Worm (Caenorhabditis elegans) whole organism, L3 larva: ENCODE results near the gene bli-2.

Experiments
- ZK546.5 ChIP-seq: sonication (generic microtip); optimal IDR thresholded peaks from 2 replicates; lab custom pipeline; 2017; ENCODE audit warnings: missing biosample characterization, missing genetic modification characterization
- aly-2 ChIP-seq: fragments of 150-350 bp; optimal IDR thresholded peaks from 2 replicates; lab custom pipeline; 2014; ENCODE audit warnings: missing biosample characterization, missing genetic modification characterization
- ama-1 ChIP-seq: fragments of 150-350 bp; optimal IDR thresholded peaks from 2 replicates; lab custom pipeline; 2018
- ceh-16 ChIP-seq: sonication (generic microtip); optimal IDR thresholded peaks from 2 replicates; lab custom pipeline; 2017; ENCODE audit warnings: missing biosample characterization, missing genetic modification characterization
- ceh-28 ChIP-seq: fragments of 150-350 bp; optimal IDR thresholded peaks from 2 replicates; lab custom pipeline; 2014; ENCODE audit warnings: missing biosample characterization, missing genetic modification reagents, missing genetic modification characterization
- ceh-82 ChIP-seq: fragments of 150-350 bp; optimal IDR thresholded peaks from 2 replicates; lab custom pipeline; 2014; ENCODE audit warnings: missing biosample characterization, missing genetic modification characterization
- ceh-9 ChIP-seq: sonication (generic microtip); optimal IDR thresholded peaks from 2 replicates; lab custom pipeline; 2018; ENCODE audit warnings: missing biosample characterization, missing genetic modification characterization
- daf-12 ChIP-seq: fragments of 150-350 bp; optimal IDR thresholded peaks from 2 replicates; lab custom pipeline; 2014; ENCODE audit warnings: missing biosample characterization, missing genetic modification reagents, missing genetic modification characterization
- egl-27 ChIP-seq: sonication (generic microtip); optimal IDR thresholded peaks from 4 replicates; lab custom pipeline; 2017; ENCODE audit warnings: missing biosample characterization, missing genetic modification reagents, missing genetic modification characterization
- egl-5 ChIP-seq: fragments of 150-350 bp; optimal IDR thresholded peaks from 2 replicates; lab custom pipeline; 2017; ENCODE audit warnings: missing biosample characterization, missing genetic modification reagents, missing genetic modification characterization, inconsistent platforms
- elt-1 ChIP-seq: fragments of 150-350 bp; optimal IDR thresholded peaks from 2 replicates; lab custom pipeline; 2014; ENCODE audit warnings: missing biosample characterization, missing genetic modification characterization
- elt-2 ChIP-seq: sonication (generic microtip); optimal IDR thresholded peaks from 2 replicates; lab custom pipeline; 2016; ENCODE audit warnings: missing genetic modification reagents, mild to moderate bottlenecking, missing genetic modification characterization, missing compliant biosample characterization
- elt-3 ChIP-seq, 3 experiments: fragments of 150-350 bp in 1 of 3; sonication (generic microtip) in 2 of 3; optimal IDR thresholded peaks; 2 replicates in 2 of 3; 4 replicates in 1 of 3; lab custom pipeline; 2014 to 2017; ENCODE audit warnings: missing biosample characterization in 3 of 3, missing genetic modification characterization in 3 of 3
- eor-1 ChIP-seq, 2 experiments: fragments of 150-350 bp; optimal IDR thresholded peaks; 2 replicates each; lab custom pipeline; 2014 to 2018; ENCODE audit warnings: missing biosample characterization in 2 of 2, missing genetic modification characterization in 2 of 2
- fkh-10 ChIP-seq: sonication (generic microtip); optimal IDR thresholded peaks from 2 replicates; lab custom pipeline; 2017; ENCODE audit warnings: missing biosample characterization, missing genetic modification reagents, missing genetic modification characterization
- fkh-2 ChIP-seq: fragments of 150-350 bp; optimal IDR thresholded peaks from 2 replicates; lab custom pipeline; 2014; ENCODE audit warnings: missing biosample characterization, missing genetic modification reagents, missing genetic modification characterization
- fos-1 ChIP-seq: fragments of 150-350 bp; optimal IDR thresholded peaks from 2 replicates; lab custom pipeline; 2014; ENCODE audit warnings: missing biosample characterization, missing genetic modification characterization
- hmg-11 ChIP-seq: sonication (generic microtip); optimal IDR thresholded peaks from 2 replicates; lab custom pipeline; 2016; ENCODE audit warnings: missing genetic modification characterization, missing compliant biosample characterization
- jun-1 ChIP-seq: fragments of 150-350 bp; optimal IDR thresholded peaks from 2 replicates; lab custom pipeline; 2014; ENCODE audit warnings: missing biosample characterization, missing genetic modification reagents, missing genetic modification characterization
- lin-15B ChIP-seq: fragments of 150-350 bp; optimal IDR thresholded peaks from 2 replicates; lab custom pipeline; 2014; ENCODE audit warnings: missing biosample characterization, missing genetic modification characterization
- lin-39 ChIP-seq: fragments of 150-350 bp; optimal IDR thresholded peaks from 2 replicates; lab custom pipeline; 2018; ENCODE audit warnings: missing biosample characterization, missing genetic modification reagents, missing genetic modification characterization
- lsy-12 ChIP-seq: sonication (generic microtip); optimal IDR thresholded peaks from 2 replicates; lab custom pipeline; 2016; ENCODE audit warnings: mild to moderate bottlenecking, missing genetic modification characterization, missing compliant biosample characterization
- mdl-1 ChIP-seq: fragments of 150-350 bp; optimal IDR thresholded peaks from 2 replicates; lab custom pipeline; 2014; ENCODE audit warnings: missing biosample characterization, missing genetic modification characterization
- mml-1 ChIP-seq: fragments of 150-350 bp; sonication (generic microtip); optimal IDR thresholded peaks from 3 replicates; lab custom pipeline; 2014; ENCODE audit warnings: missing biosample characterization, missing genetic modification characterization
- nfya-1 ChIP-seq: sonication (generic microtip); optimal IDR thresholded peaks from 2 replicates; lab custom pipeline; 2017; ENCODE audit warnings: missing genetic modification characterization, mild to moderate bottlenecking, missing compliant biosample characterization, antibody characterized with exemption, moderate library complexity; ENCODE audit not compliant: insufficient read depth
- nhr-11 ChIP-seq: fragments of 150-350 bp; optimal IDR thresholded peaks from 2 replicates; lab custom pipeline; 2014; ENCODE audit warnings: missing biosample characterization, missing genetic modification characterization
- nhr-12 ChIP-seq: fragments of 150-350 bp; optimal IDR thresholded peaks from 2 replicates; lab custom pipeline; 2014; ENCODE audit warnings: missing biosample characterization, missing genetic modification characterization
- nhr-23 ChIP-seq: fragments of 150-350 bp; optimal IDR thresholded peaks from 2 replicates; lab custom pipeline; 2014; ENCODE audit warnings: missing biosample characterization, missing genetic modification reagents, missing genetic modification characterization
- nhr-237 ChIP-seq: fragments of 150-350 bp; optimal IDR thresholded peaks from 2 replicates; lab custom pipeline; 2014; ENCODE audit warnings: missing biosample characterization, missing genetic modification characterization
- nhr-25 ChIP-seq: sonication (generic microtip); optimal IDR thresholded peaks from 2 replicates; lab custom pipeline; 2017; ENCODE audit warnings: missing biosample characterization, missing genetic modification characterization
- nhr-28 ChIP-seq: fragments of 150-350 bp; optimal IDR thresholded peaks from 2 replicates; lab custom pipeline; 2014; ENCODE audit warnings: missing biosample characterization, missing genetic modification characterization
- nhr-43 ChIP-seq: sonication (generic microtip); optimal IDR thresholded peaks from 2 replicates; lab custom pipeline; 2016; ENCODE audit warnings: mild to moderate bottlenecking, missing genetic modification characterization, missing compliant biosample characterization; ENCODE audit not compliant: poor library complexity, severe bottlenecking
- nhr-67 ChIP-seq: fragments of 150-350 bp; optimal IDR thresholded peaks from 2 replicates; lab custom pipeline; 2014; ENCODE audit warnings: missing biosample characterization, missing genetic modification characterization
- nhr-77 ChIP-seq: fragments of 150-350 bp; optimal IDR thresholded peaks from 2 replicates; lab custom pipeline; 2014; ENCODE audit warnings: missing biosample characterization, missing genetic modification characterization
- pha-4 ChIP-seq: fragments of 150-350 bp; optimal IDR thresholded peaks from 2 replicates; lab custom pipeline; 2014; ENCODE audit warnings: missing biosample characterization, missing genetic modification reagents, missing genetic modification characterization
- pqm-1 ChIP-seq: fragments of 150-350 bp; optimal IDR thresholded peaks from 2 replicates; lab custom pipeline; 2017; ENCODE audit warnings: missing biosample characterization, missing genetic modification characterization, inconsistent platforms
- sea-2 ChIP-seq: fragments of 150-350 bp; sonication (generic microtip); optimal IDR thresholded peaks from 4 replicates; lab custom pipeline; 2014; ENCODE audit warnings: missing biosample characterization, missing genetic modification reagents, missing genetic modification characterization
- snpc-4 ChIP-seq: fragments of 150-350 bp; optimal IDR thresholded peaks from 2 replicates; lab custom pipeline; 2014; ENCODE audit warnings: missing biosample characterization, missing genetic modification characterization
- tbx-2 ChIP-seq: sonication (generic microtip); optimal IDR thresholded peaks from 2 replicates; lab custom pipeline; 2016; ENCODE audit warnings: mild to moderate bottlenecking, missing genetic modification characterization, missing compliant biosample characterization
- unc-39 ChIP-seq: sonication (generic microtip); optimal IDR thresholded peaks from 4 replicates; lab custom pipeline; 2017; ENCODE audit warnings: missing biosample characterization, missing genetic modification characterization
- unc-62 ChIP-seq: fragments of 150-350 bp; sonication (generic microtip); optimal IDR thresholded peaks from 4 replicates; lab custom pipeline; 2014; ENCODE audit warnings: missing biosample characterization, missing genetic modification reagents, missing genetic modification characterization
- zag-1 ChIP-seq: fragments of 150-350 bp; optimal IDR thresholded peaks from 2 replicates; lab custom pipeline; 2014; ENCODE audit warnings: missing biosample characterization, missing genetic modification characterization
- ztf-11 ChIP-seq: fragments of 150-350 bp; optimal IDR thresholded peaks from 2 replicates; lab custom pipeline; 2014; ENCODE audit warnings: missing biosample characterization, missing genetic modification characterization
- ztf-4 ChIP-seq: fragments of 150-350 bp; optimal IDR thresholded peaks from 2 replicates; lab custom pipeline; 2014; ENCODE audit warnings: missing biosample characterization, missing genetic modification characterization

bli-2 gene

DNA sequence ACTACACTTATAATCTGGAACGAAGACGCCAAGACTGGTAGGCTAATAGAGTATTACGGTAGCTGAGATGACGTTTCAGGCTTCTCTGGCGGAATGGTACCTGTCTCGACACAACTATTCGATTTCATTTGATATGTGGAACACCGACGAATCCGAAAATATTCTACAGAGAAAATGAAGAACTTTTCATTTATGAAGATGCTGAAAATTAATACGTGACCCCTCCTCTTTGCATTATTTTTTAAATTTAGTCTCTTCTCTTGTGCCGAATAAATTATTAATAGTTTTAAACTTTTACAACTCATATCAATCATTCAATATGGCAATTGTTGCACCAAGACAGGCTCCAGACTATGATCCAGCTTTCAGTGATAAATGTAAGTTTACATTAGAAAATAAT lies 13.8 kb upstream of the bli-2 start, which contains the start of gene C25H3.16:
Gene C25H3.16, plus strand, starts transcription at position 301 of the 400 bp plus-strand sequence.
- TF ChIP-seq nhr-237 (no peak), eor-1 (tag; optimal IDR thresholded peaks at IDR 0.05; lab: Kevin White, UChicago) (no peak), ceh-16 (tag; lab: Kevin White, UChicago) (no peak), lin-15B (tag; lab: Kevin White, UChicago) (no peak), unc-62 (no peak), ztf-11 (no peak), nhr-12 (tag; lab: Kevin White, UChicago) (no peak), ceh-9 (tag; lab: Kevin White, UChicago) (no peak), nhr-28 (tag; lab: Kevin White, UChicago) (no peak), tbx-2 (tag; lab: Kevin White, UChicago) (no peak), ceh-82 (tag; lab: Kevin White, UChicago) (no peak), fkh-2 (tag; lab: Kevin White, UChicago) (no peak), unc-39 (tag; lab: Kevin White, UChicago) (no peak)

DNA sequence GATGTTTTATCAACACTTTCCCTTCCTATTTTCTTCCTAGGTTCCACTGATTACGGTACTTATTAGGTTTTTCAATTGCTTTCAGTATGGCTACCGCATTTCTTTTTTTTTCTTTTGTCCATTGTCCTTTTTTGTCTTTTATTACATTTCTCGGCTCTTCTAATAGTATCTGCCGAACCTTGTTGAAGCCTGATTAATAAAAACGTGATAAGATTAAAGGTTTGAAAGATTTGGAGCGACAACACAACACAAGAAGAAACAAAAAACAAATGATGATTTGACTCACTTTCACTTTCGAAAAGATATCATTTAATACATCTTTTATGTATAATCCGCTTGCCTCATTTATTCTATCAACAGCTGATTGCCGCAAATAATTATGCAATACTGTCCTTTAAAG lies 12.8 kb upstream of the bli-2 start, which contains the start of gene C25H3.15:
Gene C25H3.15, plus strand, starts transcription at position 301 of the 400 bp plus-strand sequence.
- TF ChIP-seq ceh-16 (tag; lab: Kevin White, UChicago) (no peak), nhr-23 (tag; lab: Kevin White, UChicago) (peak; percentile 15)

DNA sequence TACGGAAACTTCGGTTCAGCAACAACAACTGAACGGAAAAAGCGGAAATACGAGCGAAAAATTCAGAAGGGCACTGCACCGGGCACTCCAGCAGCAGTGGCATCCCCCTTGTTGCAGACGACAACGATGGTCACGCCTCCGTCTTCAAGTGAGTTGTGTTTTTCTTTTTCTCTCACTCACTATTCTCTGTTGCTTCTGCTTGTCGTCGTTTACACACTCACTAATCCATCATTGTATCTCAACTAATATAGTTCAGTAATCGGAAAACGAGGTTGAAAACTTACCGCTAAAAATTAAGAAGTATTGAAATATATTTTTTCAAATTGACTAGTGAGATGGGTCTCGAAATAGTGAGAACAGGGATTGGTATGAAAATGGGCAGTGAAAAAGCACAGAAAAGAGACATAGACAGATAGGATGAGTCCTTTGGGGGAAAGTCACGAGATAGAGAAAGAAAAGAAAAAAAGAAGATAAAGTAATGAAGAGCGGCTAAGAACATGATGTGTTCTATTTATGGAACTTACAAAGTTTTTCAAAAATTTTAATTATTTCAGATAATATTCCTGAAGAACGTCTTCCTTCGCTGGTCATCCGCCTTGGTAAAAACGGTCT lies 11.1 kb upstream of the bli-2 start:
- TF ChIP-seq hmg-11 (peak; percentile 26), nfya-1 (tag; lab: Kevin White, UChicago) (peak; percentile 59), zag-1 (tag; lab: Kevin White, UChicago) (no peak), ceh-9 (tag; lab: Kevin White, UChicago) (no peak)

DNA sequence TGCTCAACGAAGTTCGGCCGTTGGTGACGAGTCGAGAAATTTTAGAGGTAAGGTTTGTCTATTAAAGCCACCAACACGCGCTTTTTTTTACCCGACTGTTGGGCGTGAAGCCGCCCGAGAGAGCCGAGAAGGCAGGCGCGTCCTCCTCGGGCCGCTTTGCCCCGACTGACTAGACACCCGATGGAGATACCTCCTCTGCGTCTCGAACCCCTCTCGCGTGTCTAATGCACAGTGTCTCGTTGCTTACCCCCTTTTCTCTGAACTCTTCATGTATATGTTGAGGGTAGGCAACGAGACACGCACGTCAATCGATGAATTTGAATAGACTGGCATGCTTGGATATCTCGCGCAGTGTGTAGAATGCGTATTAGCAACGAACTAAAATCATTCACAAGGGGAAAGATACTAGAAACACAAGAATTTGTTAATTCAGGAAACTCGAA lies 9.5 kb upstream of the bli-2 start:
- TF ChIP-seq fos-1 (tag; lab: Kevin White, UChicago) (no peak), ceh-9 (tag; lab: Kevin White, UChicago) (no peak), ztf-4 (tag; lab: Kevin White, UChicago) (peak; percentile 86), nhr-237 (no peak), ceh-16 (tag; lab: Kevin White, UChicago) (peak; percentile 6), nhr-12 (tag; lab: Kevin White, UChicago) (no peak), elt-2 (tag; lab: Kevin White, UChicago) (peak; percentile 84), lin-39 (peak; percentile 86), mml-1 (tag; lab: Kevin White, UChicago) (no peak), nhr-77 (no peak), mdl-1 (tag; lab: Kevin White, UChicago) (peak; percentile 67), tbx-2 (tag; lab: Kevin White, UChicago) (peak; percentile 82), ama-1 (peak; percentile 100), ZK546.5 (tag; lab: Kevin White, UChicago) (no peak), elt-1 (tag; lab: Kevin White, UChicago) (peak; percentile 11), nhr-25 (tag; lab: Kevin White, UChicago) (peak; percentile 94), pha-4 (tag; lab: Kevin White, UChicago) (peak; percentile 72), ztf-11 (peak; percentile 51), egl-5 (tag; lab: Kevin White, UChicago) (peak; percentile 96), nhr-11 (tag; lab: Kevin White, UChicago) (peak; percentile 20), sea-2 (peak; percentile 46), unc-39 (tag; lab: Kevin White, UChicago) (no peak), nhr-43 (peak; percentile 75), ceh-82 (tag; lab: Kevin White, UChicago) (peak; percentile 64), jun-1 (tag; lab: Kevin White, UChicago) (peak; percentile 55), lin-15B (tag; lab: Kevin White, UChicago) (peak; percentile 69), elt-3 (tag; optimal IDR thresholded peaks at IDR 0.05; lab: Kevin White, UChicago) (peak in 1 of 3 experiments; percentile 82), snpc-4 (tag; lab: Kevin White, UChicago) (peak; percentile 50), nhr-67 (tag; lab: Kevin White, UChicago) (peak; percentile 47), nhr-28 (tag; lab: Kevin White, UChicago) (no peak), nhr-23 (tag; lab: Kevin White, UChicago) (peak; percentile 64), egl-27 (tag; lab: Kevin White, UChicago) (no peak), hmg-11 (peak; percentile 89), aly-2 (no peak), pqm-1 (tag; lab: Kevin White, UChicago) (peak; percentile 46), eor-1 (tag; optimal IDR thresholded peaks at IDR 0.05; lab: Kevin White, UChicago) (no peak), nfya-1 (tag; lab: Kevin White, UChicago) (peak; percentile 99), fkh-10 (peak; percentile 71), ceh-28 (peak; percentile 86), lsy-12 (tag; lab: Kevin White, UChicago) (peak; percentile 92), daf-12 (tag; lab: Kevin White, UChicago) (no peak)
